Worm (Caenorhabditis elegans) whole organism, L3 larva: Measurements from ENCODE around the gene clec-158.

Experiments
- ZK546.5 ChIP-seq: sonication (generic microtip); optimal IDR thresholded peaks from 2 replicates; lab custom pipeline; 2017; ENCODE audit warnings: missing biosample characterization, missing genetic modification characterization
- aly-2 ChIP-seq: fragments of 150-350 bp; optimal IDR thresholded peaks from 2 replicates; lab custom pipeline; 2014; ENCODE audit warnings: missing biosample characterization, missing genetic modification characterization
- ceh-28 ChIP-seq: fragments of 150-350 bp; optimal IDR thresholded peaks from 2 replicates; lab custom pipeline; 2014; ENCODE audit warnings: missing biosample characterization, missing genetic modification reagents, missing genetic modification characterization
- ceh-82 ChIP-seq: fragments of 150-350 bp; optimal IDR thresholded peaks from 2 replicates; lab custom pipeline; 2014; ENCODE audit warnings: missing biosample characterization, missing genetic modification characterization
- egl-27 ChIP-seq: sonication (generic microtip); optimal IDR thresholded peaks from 4 replicates; lab custom pipeline; 2017; ENCODE audit warnings: missing biosample characterization, missing genetic modification reagents, missing genetic modification characterization
- elt-1 ChIP-seq: fragments of 150-350 bp; optimal IDR thresholded peaks from 2 replicates; lab custom pipeline; 2014; ENCODE audit warnings: missing biosample characterization, missing genetic modification characterization
- elt-2 ChIP-seq: sonication (generic microtip); optimal IDR thresholded peaks from 2 replicates; lab custom pipeline; 2016; ENCODE audit warnings: missing genetic modification reagents, mild to moderate bottlenecking, missing genetic modification characterization, missing compliant biosample characterization
- fos-1 ChIP-seq: fragments of 150-350 bp; optimal IDR thresholded peaks from 2 replicates; lab custom pipeline; 2014; ENCODE audit warnings: missing biosample characterization, missing genetic modification characterization
- jun-1 ChIP-seq: fragments of 150-350 bp; optimal IDR thresholded peaks from 2 replicates; lab custom pipeline; 2014; ENCODE audit warnings: missing biosample characterization, missing genetic modification reagents, missing genetic modification characterization
- mdl-1 ChIP-seq: fragments of 150-350 bp; optimal IDR thresholded peaks from 2 replicates; lab custom pipeline; 2014; ENCODE audit warnings: missing biosample characterization, missing genetic modification characterization
- nhr-11 ChIP-seq: fragments of 150-350 bp; optimal IDR thresholded peaks from 2 replicates; lab custom pipeline; 2014; ENCODE audit warnings: missing biosample characterization, missing genetic modification characterization
- nhr-237 ChIP-seq: fragments of 150-350 bp; optimal IDR thresholded peaks from 2 replicates; lab custom pipeline; 2014; ENCODE audit warnings: missing biosample characterization, missing genetic modification characterization
- nhr-43 ChIP-seq: sonication (generic microtip); optimal IDR thresholded peaks from 2 replicates; lab custom pipeline; 2016; ENCODE audit warnings: mild to moderate bottlenecking, missing genetic modification characterization, missing compliant biosample characterization; ENCODE audit not compliant: poor library complexity, severe bottlenecking
- nhr-76 ChIP-seq: fragments of 150-350 bp; sonication (generic microtip); optimal IDR thresholded peaks from 5 replicates; lab custom pipeline; 2014; ENCODE audit warnings: missing biosample characterization, missing genetic modification characterization
- pha-4 ChIP-seq: fragments of 150-350 bp; optimal IDR thresholded peaks from 2 replicates; lab custom pipeline; 2014; ENCODE audit warnings: missing biosample characterization, missing genetic modification reagents, missing genetic modification characterization
- pqm-1 ChIP-seq: fragments of 150-350 bp; optimal IDR thresholded peaks from 2 replicates; lab custom pipeline; 2017; ENCODE audit warnings: missing biosample characterization, missing genetic modification characterization, inconsistent platforms
- skn-1 ChIP-seq: fragments of 150-350 bp; optimal IDR thresholded peaks from 2 replicates; lab custom pipeline; 2014; ENCODE audit warnings: missing biosample characterization, missing genetic modification characterization
- snpc-4 ChIP-seq: fragments of 150-350 bp; optimal IDR thresholded peaks from 2 replicates; lab custom pipeline; 2014; ENCODE audit warnings: missing biosample characterization, missing genetic modification characterization
- unc-39 ChIP-seq: sonication (generic microtip); optimal IDR thresholded peaks from 4 replicates; lab custom pipeline; 2017; ENCODE audit warnings: missing biosample characterization, missing genetic modification characterization
- unc-62 ChIP-seq: fragments of 150-350 bp; sonication (generic microtip); optimal IDR thresholded peaks from 4 replicates; lab custom pipeline; 2014; ENCODE audit warnings: missing biosample characterization, missing genetic modification reagents, missing genetic modification characterization

Gene clec-158

DNA sequence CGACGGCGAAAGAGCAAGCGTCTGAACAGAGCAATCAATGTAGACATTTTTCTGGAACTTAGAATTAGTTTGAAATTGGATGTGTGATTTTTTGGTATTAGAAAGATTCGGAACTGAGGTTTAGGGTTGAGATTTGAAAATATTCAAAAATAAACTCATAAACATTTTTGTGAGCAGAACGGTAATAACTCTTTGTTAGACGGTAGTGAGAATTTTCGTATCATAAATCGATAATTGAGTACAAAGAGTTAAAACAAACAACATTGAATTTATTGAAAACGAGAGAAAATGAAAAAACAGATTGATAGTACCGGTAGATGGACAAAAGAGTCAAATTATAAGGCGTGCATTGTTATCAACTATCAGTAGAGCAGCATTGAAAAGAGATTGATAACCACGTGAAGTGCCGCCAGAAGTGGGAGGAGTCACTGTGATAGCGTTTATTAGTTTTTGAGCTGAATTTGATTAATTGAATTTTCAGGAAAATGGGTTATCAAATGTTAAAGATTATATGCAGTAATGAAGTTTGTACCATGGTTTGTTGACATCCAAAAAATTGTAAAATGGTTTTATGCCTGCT, 40.0 kb downstream of the clec-158 start, which contains the start of gene F28F5.6:
F28F5.6 (minus strand) TSS at position 51 of the 580 bp plus-strand sequence.
- TF ChIP-seq egl-27 (tag; lab: Kevin White, UChicago), result no peak
- peak; percentile 49 for TF ChIP-seq pha-4 (tag; lab: Kevin White, UChicago)
- no peak for TF ChIP-seq snpc-4
- TF ChIP-seq unc-62, result no peak
- TF ChIP-seq elt-1 (tag; lab: Kevin White, UChicago), result no peak
- TF ChIP-seq ceh-28, result peak; percentile 21
- peak; percentile 95 for TF ChIP-seq elt-2 (tag; lab: Kevin White, UChicago)
- no peak for TF ChIP-seq fos-1 (tag; lab: Kevin White, UChicago)
- peak; percentile 78 for TF ChIP-seq pqm-1 (tag; lab: Kevin White, UChicago)
- peak; percentile 50 for TF ChIP-seq skn-1 (tag; lab: Kevin White, UChicago)

DNA sequence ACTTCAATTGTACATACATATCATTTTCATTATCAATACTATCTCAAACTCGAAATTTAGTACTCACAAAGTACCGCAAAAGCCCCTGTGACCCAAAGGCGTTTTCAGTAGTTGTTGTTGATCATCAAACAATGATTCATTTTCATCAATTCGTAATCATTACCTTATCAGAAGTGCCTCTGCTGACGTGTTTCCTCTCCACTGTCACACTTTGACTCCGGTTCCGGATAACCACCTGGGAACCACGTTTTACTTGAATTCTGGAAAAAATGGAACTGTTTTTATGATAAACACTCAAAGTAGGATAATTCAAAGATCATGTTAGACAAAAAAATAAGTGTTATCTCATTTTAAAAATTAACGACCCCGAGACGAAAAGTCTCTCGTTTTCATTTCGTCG, 41.3 kb downstream of the clec-158 start:
- TF ChIP-seq pha-4 (tag; lab: Kevin White, UChicago) (peak; percentile 9), ZK546.5 (no peak), pqm-1 (tag; lab: Kevin White, UChicago) (peak; percentile 71), ceh-82 (no peak), nhr-76 (tag; lab: Kevin White, UChicago) (no peak), unc-39 (tag; lab: Kevin White, UChicago) (no peak), nhr-237 (tag; lab: Kevin White, UChicago) (no peak), elt-2 (tag; lab: Kevin White, UChicago) (peak; percentile 84), mdl-1 (tag; lab: Kevin White, UChicago) (no peak), nhr-43 (tag; lab: Kevin White, UChicago) (no peak)

DNA sequence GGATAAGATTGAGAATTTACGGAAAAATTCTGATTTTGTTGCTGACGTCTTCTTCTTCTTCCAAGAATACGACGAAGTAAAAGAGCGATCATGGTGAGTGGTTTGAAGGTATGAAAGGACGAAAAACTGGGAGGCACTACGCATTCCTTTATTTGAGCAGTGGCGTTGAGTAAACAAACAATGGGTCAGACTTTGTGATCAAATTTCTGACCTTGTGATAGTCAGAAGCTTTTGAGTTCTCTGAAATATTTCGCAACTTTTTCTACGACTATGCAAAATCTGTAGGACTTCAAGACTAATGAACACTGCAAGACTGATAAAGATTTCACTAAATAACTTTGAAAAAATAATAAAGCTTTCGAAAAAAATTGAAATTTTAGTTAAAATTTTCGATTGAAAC, 42.5 kb downstream of the clec-158 start, which contains the start of gene F28F5.4:
F28F5.4 (minus strand) TSS at position 104 of the 400 bp plus-strand sequence.
- no peak for TF ChIP-seq jun-1 (tag; lab: Kevin White, UChicago)
- TF ChIP-seq aly-2, result no peak
- peak; percentile 28 for TF ChIP-seq elt-2 (tag; lab: Kevin White, UChicago)
- no peak for TF ChIP-seq nhr-11 (tag; lab: Kevin White, UChicago)
- peak; percentile 72 for TF ChIP-seq pha-4 (tag; lab: Kevin White, UChicago)
